Worm (Caenorhabditis elegans): ENCODE results near the gene mutd-1.

- TF ChIP-seq snpc-4 (tag; optimal IDR thresholded peaks at IDR 0.05) (no peak), nhr-10 (tag; optimal IDR thresholded peaks at IDR 0.05) (no peak), F49E8.2 (tag; optimal IDR thresholded peaks at IDR 0.05; ENCODE audit: borderline replicate concordance) (no peak), nhr-237 (tag; optimal IDR thresholded peaks at IDR 0.05) (no peak), skn-1 (tag; optimal IDR thresholded peaks at IDR 0.05) (no peak), nhr-77 (tag; optimal IDR thresholded peaks at IDR 0.05) (no peak), ZK546.5 (tag; optimal IDR thresholded peaks at IDR 0.05) (no peak), spr-1 (tag; optimal IDR thresholded peaks at IDR 0.05) (no peak), zag-1 (tag; optimal IDR thresholded peaks at IDR 0.05) (no peak), pha-4 (GFP tag; IDR thresholded peaks at IDR 0.05) (no peak), pha-4 (tag; optimal IDR thresholded peaks at IDR 0.05) (no peak)
Measured at ce11 chrIV:7156356-7156755, 22.5 kb upstream of the mutd-1 start, which contains the start of gene maph-9.
